Fruit fly (Drosophila melanogaster) whole organism, prepupa: Measurements from ENCODE around the gene CG33642.

Experiments
- CG10631 ChIP-seq: fragments of 200-800 bp; sonication (Bioruptor generic); optimal IDR thresholded peaks from 2 replicates; lab custom pipeline; 2016; ENCODE audit warnings: missing biosample characterization, missing genetic modification characterization
- CG10669 ChIP-seq: fragments of 200-800 bp; sonication (Bioruptor generic); optimal IDR thresholded peaks from 3 replicates; lab custom pipeline; 2018; ENCODE audit warnings: missing biosample characterization, mild to moderate bottlenecking, missing genetic modification characterization, moderate library complexity
- CG11294 ChIP-seq: fragments of 200-800 bp; sonication (Bioruptor generic); IDR thresholded peaks from 2 replicates; pipeline ENCODE4 v1.3.6; 2022; ENCODE audit warnings: missing biosample characterization, missing genetic modification characterization
- CG11902 ChIP-seq: fragments of 200-800 bp; sonication (Bioruptor generic); optimal IDR thresholded peaks from 3 replicates; lab custom pipeline; 2016; ENCODE audit warnings: missing biosample characterization, missing genetic modification characterization
- CG15336 ChIP-seq: fragments of 200-800 bp; sonication (Bioruptor generic); IDR thresholded peaks from 2 replicates; pipeline ENCODE4 v1.3.6; 2022; ENCODE audit warnings: missing biosample characterization, missing genetic modification characterization
- CG1621 ChIP-seq: fragments of 200-800 bp; sonication (Bioruptor generic); optimal IDR thresholded peaks from 3 replicates; lab custom pipeline; 2018; ENCODE audit warnings: missing biosample characterization, mild to moderate bottlenecking, missing genetic modification characterization
- CG16779 ChIP-seq: fragments of 200-800 bp; sonication (Bioruptor generic); optimal IDR thresholded peaks from 3 replicates; lab custom pipeline; 2017; ENCODE audit warnings: missing biosample characterization, mild to moderate bottlenecking, missing genetic modification characterization
- CG3032 ChIP-seq: fragments of 200-800 bp; optimal IDR thresholded peaks from 2 replicates; lab custom pipeline; 2019; ENCODE audit warnings: missing biosample characterization, mild to moderate bottlenecking, missing genetic modification characterization, moderate library complexity
- CG32006 ChIP-seq: fragments of 200-800 bp; sonication (Bioruptor generic); optimal IDR thresholded peaks from 3 replicates; lab custom pipeline; 2017; ENCODE audit warnings: missing biosample characterization, mild to moderate bottlenecking, missing genetic modification characterization
- CG34406 ChIP-seq: fragments of 200-800 bp; sonication (Bioruptor generic); optimal IDR thresholded peaks from 3 replicates; lab custom pipeline; 2016; ENCODE audit warnings: missing biosample characterization, missing genetic modification characterization
- CG3919 ChIP-seq: fragments of 200-800 bp; sonication (Bioruptor generic); optimal IDR thresholded peaks from 3 replicates; lab custom pipeline; 2016; ENCODE audit warnings: missing biosample characterization, missing genetic modification characterization
- CG6163 ChIP-seq: fragments of 200-800 bp; sonication (Bioruptor generic); IDR thresholded peaks from 3 replicates; pipeline ENCODE4 v1.3.6; 2022; ENCODE audit warnings: missing biosample characterization, missing genetic modification characterization
- CG6276 ChIP-seq: fragments of 200-800 bp; sonication (Bioruptor generic); optimal IDR thresholded peaks from 2 replicates; lab custom pipeline; 2017; ENCODE audit warnings: missing biosample characterization, mild to moderate bottlenecking, missing genetic modification characterization
- CG6792 ChIP-seq: fragments of 200-800 bp; sonication (Bioruptor generic); optimal IDR thresholded peaks from 3 replicates; lab custom pipeline; 2016; ENCODE audit warnings: missing biosample characterization, missing genetic modification characterization
- CG6854 ChIP-seq: fragments of 200-800 bp; sonication (Bioruptor generic); optimal IDR thresholded peaks from 2 replicates; lab custom pipeline; 2017; ENCODE audit warnings: missing biosample characterization, mild to moderate bottlenecking, missing genetic modification characterization
- CG7368 ChIP-seq: fragments of 200-800 bp; sonication (Bioruptor generic); optimal IDR thresholded peaks from 3 replicates; lab custom pipeline; 2016; ENCODE audit warnings: missing biosample characterization, missing genetic modification characterization
- CG8119 ChIP-seq: fragments of 200-800 bp; sonication (Bioruptor generic); IDR thresholded peaks from 3 replicates; pipeline ENCODE4 v1.3.6; 2022; ENCODE audit warnings: missing biosample characterization, missing genetic modification characterization
- CG8319 ChIP-seq: fragments of 200-800 bp; sonication (Bioruptor generic); optimal IDR thresholded peaks from 3 replicates; lab custom pipeline; 2016; ENCODE audit warnings: missing biosample characterization, missing genetic modification characterization
- CG8632 ChIP-seq: fragments of 200-800 bp; sonication (Bioruptor generic); optimal IDR thresholded peaks from 3 replicates; lab custom pipeline; 2016; ENCODE audit warnings: missing biosample characterization, missing genetic modification characterization
- Eip75B ChIP-seq: fragments of 200-800 bp; sonication (Bioruptor generic); optimal IDR thresholded peaks from 3 replicates; lab custom pipeline; 2016; ENCODE audit warnings: missing biosample characterization, missing genetic modification characterization
- Eip78C ChIP-seq: fragments of 200-800 bp; sonication (Bioruptor generic); peaks from one replicate; lab custom pipeline; 2016; ENCODE audit warnings: missing biosample characterization, missing genetic modification characterization
- Eip93F ChIP-seq: fragments of 200-800 bp; sonication (Bioruptor generic); optimal IDR thresholded peaks from 2 replicates; lab custom pipeline; 2016; ENCODE audit warnings: missing biosample characterization, mild to moderate bottlenecking, missing genetic modification characterization
- Lpt ChIP-seq: fragments of 200-800 bp; sonication (Bioruptor generic); optimal IDR thresholded peaks from 3 replicates; lab custom pipeline; 2016; ENCODE audit warnings: missing biosample characterization, missing genetic modification characterization
- OdsH ChIP-seq: fragments of 200-800 bp; sonication (Bioruptor generic); optimal IDR thresholded peaks from 3 replicates; lab custom pipeline; 2016; ENCODE audit warnings: missing biosample characterization, missing genetic modification characterization
- Smox ChIP-seq: fragments of 200-800 bp; sonication (Bioruptor generic); optimal IDR thresholded peaks from 3 replicates; lab custom pipeline; 2016; ENCODE audit warnings: missing biosample characterization, missing genetic modification characterization
- Sox102F ChIP-seq: fragments of 200-800 bp; sonication (Bioruptor generic); optimal IDR thresholded peaks from 2 replicates; lab custom pipeline; 2016; ENCODE audit warnings: missing biosample characterization, mild to moderate bottlenecking, missing genetic modification characterization
- achi ChIP-seq: fragments of 200-800 bp; sonication (Bioruptor generic); optimal IDR thresholded peaks from 3 replicates; lab custom pipeline; 2016; ENCODE audit warnings: missing biosample characterization, missing genetic modification characterization
- acj6 ChIP-seq: fragments of 200-800 bp; sonication (Bioruptor generic); optimal IDR thresholded peaks from 3 replicates; lab custom pipeline; 2016; ENCODE audit warnings: missing biosample characterization, missing genetic modification characterization
- cyc ChIP-seq: fragments of 200-800 bp; sonication (Bioruptor generic); optimal IDR thresholded peaks from 3 replicates; lab custom pipeline; 2016; ENCODE audit warnings: missing biosample characterization, missing genetic modification characterization
- dac ChIP-seq: fragments of 200-800 bp; sonication (Bioruptor generic); optimal IDR thresholded peaks from 2 replicates; lab custom pipeline; 2017; ENCODE audit warnings: missing biosample characterization, mild to moderate bottlenecking, missing genetic modification characterization
- esn ChIP-seq: fragments of 200-800 bp; sonication (Bioruptor generic); optimal IDR thresholded peaks from 2 replicates; lab custom pipeline; 2016; ENCODE audit warnings: missing biosample characterization, mild to moderate bottlenecking, missing genetic modification characterization, moderate library complexity
- fd59A ChIP-seq: fragments of 200-800 bp; sonication (Bioruptor generic); optimal IDR thresholded peaks from 2 replicates; lab custom pipeline; 2017; ENCODE audit warnings: missing biosample characterization, mild to moderate bottlenecking, missing genetic modification characterization, missing genetic modification reagents
- fd85E ChIP-seq: fragments of 200-800 bp; sonication (Bioruptor generic); optimal IDR thresholded peaks from 3 replicates; lab custom pipeline; 2016; ENCODE audit warnings: missing biosample characterization, missing genetic modification characterization
- fkh ChIP-seq: fragments of 200-800 bp; sonication (Bioruptor generic); optimal IDR thresholded peaks from 3 replicates; lab custom pipeline; 2017; ENCODE audit warnings: missing biosample characterization, mild to moderate bottlenecking, missing genetic modification characterization, moderate library complexity
- lz ChIP-seq: fragments of 200-800 bp; sonication (Bioruptor generic); optimal IDR thresholded peaks from 3 replicates; lab custom pipeline; 2016; ENCODE audit warnings: missing biosample characterization, missing genetic modification characterization
- pdm3 ChIP-seq: fragments of 200-800 bp; sonication (Bioruptor generic); optimal IDR thresholded peaks from 3 replicates; lab custom pipeline; 2016; ENCODE audit warnings: missing biosample characterization, missing genetic modification characterization
- salr ChIP-seq, 2 experiments: fragments of 200-800 bp; sonication (Bioruptor generic); optimal IDR thresholded peaks; 3 replicates each; lab custom pipeline; 2016 to 2018; ENCODE audit warnings: missing biosample characterization in 2 of 2, missing genetic modification characterization in 2 of 2, mild to moderate bottlenecking in 1 of 2
- spab ChIP-seq: fragments of 200-800 bp; sonication (Bioruptor generic); optimal IDR thresholded peaks from 2 replicates; lab custom pipeline; 2017; ENCODE audit warnings: missing biosample characterization, mild to moderate bottlenecking, missing genetic modification characterization, missing genetic modification reagents
- svp ChIP-seq: fragments of 200-800 bp; sonication (Bioruptor generic); peaks from one replicate; lab custom pipeline; 2016; ENCODE audit warnings: missing biosample characterization, missing genetic modification characterization
- vri ChIP-seq: fragments of 200-800 bp; sonication (Bioruptor generic); optimal IDR thresholded peaks from 3 replicates; lab custom pipeline; 2016; ENCODE audit warnings: missing biosample characterization, mild to moderate bottlenecking, missing genetic modification characterization

Gene CG33642

dm6 chr2L:13500416-13500815, 29.4 kb upstream of the CG33642 start:
- no peak for TF ChIP-seq CG10631 (GFP tag; lab: Kevin White, UChicago)
- peak; percentile 52 for TF ChIP-seq svp (GFP tag; lab: Kevin White, UChicago)

dm6 chr2L:13509533-13510240, 20.1 kb upstream of the CG33642 start:
- TF ChIP-seq Smox (no peak), svp (GFP tag; lab: Kevin White, UChicago) (no peak), vri (GFP tag; lab: Kevin White, UChicago) (peak; percentile 60), pdm3 (GFP tag; lab: Kevin White, UChicago) (no peak), Sox102F (no peak), CG8119 (GFP tag; lab: Robert Waterston, UW) (0 out of 3 replicates have a peak, but pooled peaks have one; percentile 13), fd59A (GFP tag; lab: Kevin White, UChicago) (no peak)
- TF ChIP-seq, all 60 proteins: peak for 2

dm6 chr2L:13510870-13511867, 18.6 kb upstream of the CG33642 start:
- no peak for TF ChIP-seq CG32006
- no peak for TF ChIP-seq Eip93F (GFP tag; lab: Kevin White, UChicago)
- no peak for TF ChIP-seq lz (GFP tag; lab: Kevin White, UChicago)
- TF ChIP-seq fkh (GFP tag; lab: Kevin White, UChicago): peak; percentile 4
- peak; percentile 38 for TF ChIP-seq vri (GFP tag; lab: Kevin White, UChicago)
- TF ChIP-seq fd59A (GFP tag; lab: Kevin White, UChicago): no peak
- TF ChIP-seq CG7368: no peak
- no peak for TF ChIP-seq CG6163
- peak; percentile 19 for TF ChIP-seq Lpt (GFP tag; lab: Kevin White, UChicago)
- TF ChIP-seq dac (GFP tag; lab: Kevin White, UChicago): no peak
- no peak for TF ChIP-seq esn (GFP tag; lab: Kevin White, UChicago)
- peak; percentile 29 for TF ChIP-seq Eip78C (GFP tag; lab: Kevin White, UChicago)
- TF ChIP-seq CG3919: no peak
- no peak for TF ChIP-seq CG6854
- no peak for TF ChIP-seq Smox

dm6 chr2L:13512182-13513032, 17.4 kb upstream of the CG33642 start:
- no peak for TF ChIP-seq fd85E (GFP tag; lab: Kevin White, UChicago)
- peak; percentile 2 for TF ChIP-seq acj6 (GFP tag; lab: Kevin White, UChicago)
- peak; percentile 15 for TF ChIP-seq cyc
- no peak for TF ChIP-seq CG6276 (GFP tag; lab: Kevin White, UChicago)
- TF ChIP-seq Eip75B: no peak
- peak; percentile 66 for TF ChIP-seq CG32006
- peak in 1 of 2 experiments; percentile 28 for TF ChIP-seq salr (GFP tag; optimal IDR thresholded peaks at IDR 0.05; lab: Kevin White, UChicago)
- no peak for TF ChIP-seq vri (GFP tag; lab: Kevin White, UChicago)
- TF ChIP-seq CG11902: peak; percentile 8
- peak; percentile 26 for TF ChIP-seq achi (GFP tag; lab: Kevin White, UChicago)
- TF ChIP-seq CG6854: no peak
- no peak for TF ChIP-seq Eip93F (GFP tag; lab: Kevin White, UChicago)
- TF ChIP-seq CG8319 (GFP tag; lab: Kevin White, UChicago): peak; percentile 10
- TF ChIP-seq CG3032 (tag; lab: Kevin White, UChicago): peak; percentile 2
- peak; percentile 36 for TF ChIP-seq CG15336 (GFP tag; lab: Robert Waterston, UW)
- no peak for TF ChIP-seq CG1621 (tag; lab: Kevin White, UChicago)
- TF ChIP-seq CG34406: peak; percentile 2
- TF ChIP-seq spab (GFP tag; lab: Kevin White, UChicago): no peak
- TF ChIP-seq CG6163: peak; percentile 75
- TF ChIP-seq CG10669 (GFP tag; lab: Kevin White, UChicago): no peak
- TF ChIP-seq Lpt (GFP tag; lab: Kevin White, UChicago): no peak
- peak; percentile 44 for TF ChIP-seq OdsH (GFP tag; lab: Kevin White, UChicago)
- TF ChIP-seq CG16779 (tag; lab: Kevin White, UChicago): no peak
- TF ChIP-seq dac (GFP tag; lab: Kevin White, UChicago): no peak
- TF ChIP-seq CG6792 (GFP tag; lab: Kevin White, UChicago): no peak
- peak; percentile 5; the same call in 1 of the 2 replicates for TF ChIP-seq CG11294 (GFP tag; lab: Robert Waterston, UW)
- TF ChIP-seq CG8632 (GFP tag; lab: Kevin White, UChicago): peak; percentile 25
